Fruit fly (Drosophila melanogaster) whole organism, prepupa: Measurements from ENCODE around the gene HLH3B.

Source experiments
- Blimp-1 ChIP-seq: fragments of 200-800 bp; sonication (Bioruptor generic); optimal IDR thresholded peaks from 3 replicates; lab custom pipeline; 2017; ENCODE audit warnings: missing biosample characterization, missing genetic modification characterization, mild to moderate bottlenecking, moderate library complexity, missing genetic modification reagents
- CG11294 ChIP-seq: fragments of 200-800 bp; sonication (Bioruptor generic); IDR thresholded peaks from 2 replicates; pipeline ENCODE4 v1.3.6; 2022; ENCODE audit warnings: missing biosample characterization, missing genetic modification characterization
- CG11762 ChIP-seq: fragments of 200-800 bp; sonication (Bioruptor generic); optimal IDR thresholded peaks from 3 replicates; lab custom pipeline; 2016; ENCODE audit warnings: missing biosample characterization, missing genetic modification characterization; ENCODE audit not compliant: insufficient read depth
- CG11902 ChIP-seq: fragments of 200-800 bp; sonication (Bioruptor generic); optimal IDR thresholded peaks from 3 replicates; lab custom pipeline; 2016; ENCODE audit warnings: missing biosample characterization, missing genetic modification characterization
- CG1621 ChIP-seq: fragments of 200-800 bp; sonication (Bioruptor generic); optimal IDR thresholded peaks from 3 replicates; lab custom pipeline; 2018; ENCODE audit warnings: missing biosample characterization, mild to moderate bottlenecking, missing genetic modification characterization
- CG16779 ChIP-seq: fragments of 200-800 bp; sonication (Bioruptor generic); optimal IDR thresholded peaks from 3 replicates; lab custom pipeline; 2017; ENCODE audit warnings: missing biosample characterization, mild to moderate bottlenecking, missing genetic modification characterization
- CG3032 ChIP-seq: fragments of 200-800 bp; optimal IDR thresholded peaks from 2 replicates; lab custom pipeline; 2019; ENCODE audit warnings: missing biosample characterization, mild to moderate bottlenecking, missing genetic modification characterization, moderate library complexity
- CG34406 ChIP-seq: fragments of 200-800 bp; sonication (Bioruptor generic); optimal IDR thresholded peaks from 3 replicates; lab custom pipeline; 2016; ENCODE audit warnings: missing biosample characterization, missing genetic modification characterization
- CG4318 ChIP-seq: fragments of 200-800 bp; sonication (Bioruptor generic); optimal IDR thresholded peaks from 3 replicates; lab custom pipeline; 2017; ENCODE audit warnings: missing biosample characterization, mild to moderate bottlenecking, missing genetic modification characterization
- CG6163 ChIP-seq: fragments of 200-800 bp; sonication (Bioruptor generic); IDR thresholded peaks from 3 replicates; pipeline ENCODE4 v1.3.6; 2022; ENCODE audit warnings: missing biosample characterization, missing genetic modification characterization
- CG6276 ChIP-seq: fragments of 200-800 bp; sonication (Bioruptor generic); optimal IDR thresholded peaks from 2 replicates; lab custom pipeline; 2017; ENCODE audit warnings: missing biosample characterization, mild to moderate bottlenecking, missing genetic modification characterization
- CG6792 ChIP-seq: fragments of 200-800 bp; sonication (Bioruptor generic); optimal IDR thresholded peaks from 3 replicates; lab custom pipeline; 2016; ENCODE audit warnings: missing biosample characterization, missing genetic modification characterization
- CG6808 ChIP-seq: fragments of 200-800 bp; sonication (Bioruptor generic); optimal IDR thresholded peaks from 3 replicates; lab custom pipeline; 2017; ENCODE audit warnings: missing biosample characterization, missing genetic modification characterization, mild to moderate bottlenecking, moderate library complexity, missing genetic modification reagents
- CG7368 ChIP-seq: fragments of 200-800 bp; sonication (Bioruptor generic); optimal IDR thresholded peaks from 3 replicates; lab custom pipeline; 2016; ENCODE audit warnings: missing biosample characterization, missing genetic modification characterization
- CG8632 ChIP-seq: fragments of 200-800 bp; sonication (Bioruptor generic); optimal IDR thresholded peaks from 3 replicates; lab custom pipeline; 2016; ENCODE audit warnings: missing biosample characterization, missing genetic modification characterization
- CG9139 ChIP-seq: fragments of 200-800 bp; sonication (Bioruptor generic); optimal IDR thresholded peaks from 3 replicates; lab custom pipeline; 2017; ENCODE audit warnings: missing biosample characterization, mild to moderate bottlenecking, missing genetic modification characterization
- Eip75B ChIP-seq: fragments of 200-800 bp; sonication (Bioruptor generic); optimal IDR thresholded peaks from 3 replicates; lab custom pipeline; 2016; ENCODE audit warnings: missing biosample characterization, missing genetic modification characterization
- Eip78C ChIP-seq: fragments of 200-800 bp; sonication (Bioruptor generic); peaks from one replicate; lab custom pipeline; 2016; ENCODE audit warnings: missing biosample characterization, missing genetic modification characterization
- Ets21C ChIP-seq: fragments of 200-800 bp; sonication (Bioruptor generic); optimal IDR thresholded peaks from 3 replicates; lab custom pipeline; 2016; ENCODE audit warnings: missing biosample characterization, missing genetic modification characterization
- Ets96B ChIP-seq: fragments of 200-800 bp; optimal IDR thresholded peaks from 2 replicates; lab custom pipeline; 2019; ENCODE audit warnings: missing biosample characterization, mild to moderate bottlenecking, missing genetic modification characterization, moderate library complexity
- Hr38 ChIP-seq: sonication (Bioruptor generic); optimal IDR thresholded peaks from 2 replicates; lab custom pipeline; 2016; ENCODE audit warnings: missing biosample characterization, missing genetic modification characterization
- Hr4 ChIP-seq: fragments of 200-800 bp; sonication (Bioruptor generic); optimal IDR thresholded peaks from 3 replicates; lab custom pipeline; 2016; ENCODE audit warnings: missing biosample characterization, missing genetic modification characterization
- Lpt ChIP-seq: fragments of 200-800 bp; sonication (Bioruptor generic); optimal IDR thresholded peaks from 3 replicates; lab custom pipeline; 2016; ENCODE audit warnings: missing biosample characterization, missing genetic modification characterization
- Met ChIP-seq: fragments of 200-800 bp; sonication (Bioruptor generic); optimal IDR thresholded peaks from 3 replicates; lab custom pipeline; 2016; ENCODE audit warnings: missing biosample characterization, missing genetic modification characterization
- OdsH ChIP-seq: fragments of 200-800 bp; sonication (Bioruptor generic); optimal IDR thresholded peaks from 3 replicates; lab custom pipeline; 2016; ENCODE audit warnings: missing biosample characterization, missing genetic modification characterization
- Sox15 ChIP-seq: fragments of 200-800 bp; sonication (Bioruptor generic); optimal IDR thresholded peaks from 3 replicates; lab custom pipeline; 2016; ENCODE audit warnings: missing biosample characterization, missing genetic modification characterization
- dac ChIP-seq: fragments of 200-800 bp; sonication (Bioruptor generic); optimal IDR thresholded peaks from 2 replicates; lab custom pipeline; 2017; ENCODE audit warnings: missing biosample characterization, mild to moderate bottlenecking, missing genetic modification characterization
- dsx ChIP-seq: fragments of 200-800 bp; optimal IDR thresholded peaks from 3 replicates; lab custom pipeline; 2019; ENCODE audit warnings: missing biosample characterization, mild to moderate bottlenecking, missing genetic modification characterization, moderate library complexity; ENCODE audit not compliant: poor library complexity, severe bottlenecking
- eg ChIP-seq: fragments of 200-800 bp; sonication (Bioruptor generic); IDR thresholded peaks from 3 replicates; pipeline ENCODE4 v1.3.6; 2022; ENCODE audit warnings: missing biosample characterization, missing genetic modification characterization
- esn ChIP-seq: fragments of 200-800 bp; sonication (Bioruptor generic); optimal IDR thresholded peaks from 2 replicates; lab custom pipeline; 2016; ENCODE audit warnings: missing biosample characterization, mild to moderate bottlenecking, missing genetic modification characterization, moderate library complexity
- fd59A ChIP-seq: fragments of 200-800 bp; sonication (Bioruptor generic); optimal IDR thresholded peaks from 2 replicates; lab custom pipeline; 2017; ENCODE audit warnings: missing biosample characterization, mild to moderate bottlenecking, missing genetic modification characterization, missing genetic modification reagents
- net ChIP-seq: fragments of 200-800 bp; sonication (Bioruptor generic); optimal IDR thresholded peaks from 3 replicates; lab custom pipeline; 2016; ENCODE audit warnings: missing biosample characterization, missing genetic modification characterization
- pdm3 ChIP-seq: fragments of 200-800 bp; sonication (Bioruptor generic); optimal IDR thresholded peaks from 3 replicates; lab custom pipeline; 2016; ENCODE audit warnings: missing biosample characterization, missing genetic modification characterization
- salr ChIP-seq, 2 experiments: fragments of 200-800 bp; sonication (Bioruptor generic); optimal IDR thresholded peaks; 3 replicates each; lab custom pipeline; 2016 to 2018; ENCODE audit warnings: missing biosample characterization in 2 of 2, missing genetic modification characterization in 2 of 2, mild to moderate bottlenecking in 1 of 2
- spab ChIP-seq: fragments of 200-800 bp; sonication (Bioruptor generic); optimal IDR thresholded peaks from 2 replicates; lab custom pipeline; 2017; ENCODE audit warnings: missing biosample characterization, mild to moderate bottlenecking, missing genetic modification characterization, missing genetic modification reagents
- ss ChIP-seq, 2 experiments: fragments of 200-800 bp; sonication (Bioruptor generic); optimal IDR thresholded peaks; 2 replicates in 1 of 2; 3 replicates in 1 of 2; lab custom pipeline; 2017 to 2018; ENCODE audit warnings: mild to moderate bottlenecking in 2 of 2, missing biosample characterization in 2 of 2, missing genetic modification characterization in 2 of 2, moderate library complexity in 1 of 2
- svp ChIP-seq: fragments of 200-800 bp; sonication (Bioruptor generic); peaks from one replicate; lab custom pipeline; 2016; ENCODE audit warnings: missing biosample characterization, missing genetic modification characterization
- topi ChIP-seq: fragments of 200-800 bp; sonication (Bioruptor generic); optimal IDR thresholded peaks from 3 replicates; lab custom pipeline; 2016; ENCODE audit warnings: missing biosample characterization, missing genetic modification characterization

HLH3B gene

dm6 chrX:2652124-2652923, 29.2 kb downstream of the HLH3B start (continued):
- TF ChIP-seq CG1621 = no peak
- TF ChIP-seq Hr4 (GFP tag; lab: Kevin White, UChicago) = no peak
- TF ChIP-seq CG16779 (tag; lab: Kevin White, UChicago) = no peak
- TF ChIP-seq Eip75B (GFP tag; lab: Kevin White, UChicago) = no peak
- peak; percentile 29 for TF ChIP-seq dsx (GFP tag; lab: Kevin White, UChicago)
- peak; percentile 14 for TF ChIP-seq Met (GFP tag; lab: Kevin White, UChicago)
- TF ChIP-seq Lpt = peak; percentile 9
- no peak for TF ChIP-seq CG11902 (GFP tag; lab: Kevin White, UChicago)
- TF ChIP-seq CG4318 (GFP tag; lab: Kevin White, UChicago) = no peak
- peak; percentile 53 for TF ChIP-seq CG6276 (GFP tag; lab: Kevin White, UChicago)
- TF ChIP-seq Sox15 (GFP tag; lab: Kevin White, UChicago) = no peak
- peak; percentile 71 for TF ChIP-seq CG6163 (GFP tag; lab: Robert Waterston, UW)
- no peak for TF ChIP-seq Ets96B
- no peak for TF ChIP-seq CG9139 (GFP tag; lab: Kevin White, UChicago)
- peak; percentile 49 for TF ChIP-seq CG6808
- TF ChIP-seq Hr38 (GFP tag; lab: Kevin White, UChicago) = no peak
- peak; percentile 50 for TF ChIP-seq topi (GFP tag; lab: Kevin White, UChicago)
- TF ChIP-seq spab = no peak
- no peak for TF ChIP-seq salr (GFP tag; optimal IDR thresholded peaks at IDR 0.05; lab: Kevin White, UChicago)
- TF ChIP-seq eg = peak; percentile 81
- TF ChIP-seq CG11294 (GFP tag; lab: Robert Waterston, UW) = no peak
- no peak for TF ChIP-seq CG7368 (GFP tag; lab: Kevin White, UChicago)
- peak; percentile 16 to 34 for TF ChIP-seq ss (GFP tag; optimal IDR thresholded peaks at IDR 0.05; lab: Kevin White, UChicago)
- no peak for TF ChIP-seq CG11762 (GFP tag; lab: Kevin White, UChicago)
- TF ChIP-seq CG6792 (GFP tag; lab: Kevin White, UChicago) = no peak
- TF ChIP-seq CG3032 (tag; lab: Kevin White, UChicago) = no peak
- TF ChIP-seq pdm3 (GFP tag; lab: Kevin White, UChicago) = no peak
- TF ChIP-seq svp (GFP tag; lab: Kevin White, UChicago) = peak; percentile 83
- TF ChIP-seq Blimp-1 (GFP tag; lab: Kevin White, UChicago) = peak; percentile 47
- TF ChIP-seq CG8632 (GFP tag; lab: Kevin White, UChicago) = no peak
- TF ChIP-seq OdsH (GFP tag; lab: Kevin White, UChicago) = no peak
- TF ChIP-seq, all 60 proteins: peak for 18

dm6 chrX:2651128-2651527, 30.4 kb downstream of the HLH3B start:
- TF ChIP-seq svp (GFP tag; lab: Kevin White, UChicago) (no peak), fd59A (no peak), CG6808 (no peak), dsx (GFP tag; lab: Kevin White, UChicago) (no peak), dac (no peak), net (GFP tag; lab: Kevin White, UChicago) (no peak), CG34406 (no peak), CG11294 (GFP tag; lab: Robert Waterston, UW) (no peak), Eip78C (GFP tag; lab: Kevin White, UChicago) (no peak), Sox15 (GFP tag; lab: Kevin White, UChicago) (no peak), CG11902 (GFP tag; lab: Kevin White, UChicago) (no peak), Ets21C (GFP tag; lab: Kevin White, UChicago) (no peak), esn (GFP tag; lab: Kevin White, UChicago) (no peak)
